Worm (Caenorhabditis elegans) whole organism, L2 larva: ENCODE measurements around the gene npr-17.
A peak's percentile ranks its signal among the peaks of the same experiment; 100 is the strongest.

Experiments used
- C34F6.9 ChIP-seq: fragments of 150-350 bp; optimal IDR thresholded peaks from 2 replicates; lab custom pipeline; 2014; ENCODE audit warnings: missing biosample characterization, missing genetic modification characterization
- R02D3.7 ChIP-seq: fragments of 150-350 bp; optimal IDR thresholded peaks from 2 replicates; lab custom pipeline; 2014; ENCODE audit warnings: missing biosample characterization, missing genetic modification characterization
- Y55F3AM.14 ChIP-seq: fragments of 200-800 bp; sonication (Bioruptor generic); optimal IDR thresholded peaks from 2 replicates; lab custom pipeline; 2018; ENCODE audit warnings: mild to moderate bottlenecking, missing genetic modification characterization, missing compliant biosample characterization
- ZK546.5 ChIP-seq: sonication (generic microtip); optimal IDR thresholded peaks from 2 replicates; lab custom pipeline; 2017; ENCODE audit warnings: missing biosample characterization, missing genetic modification characterization
- alr-1 ChIP-seq: fragments of 150-350 bp; optimal IDR thresholded peaks from 2 replicates; lab custom pipeline; 2014; ENCODE audit warnings: missing biosample characterization, missing genetic modification characterization
- aly-2 ChIP-seq: fragments of 150-350 bp; optimal IDR thresholded peaks from 2 replicates; lab custom pipeline; 2014; ENCODE audit warnings: missing biosample characterization, missing genetic modification characterization
- ama-1 ChIP-seq: fragments of 150-350 bp; optimal IDR thresholded peaks from 2 replicates; lab custom pipeline; 2018; ENCODE audit warnings: inconsistent platforms
- blmp-1 ChIP-seq: sonication (generic microtip); optimal IDR thresholded peaks from 2 replicates; lab custom pipeline; 2017; ENCODE audit warnings: missing genetic modification characterization, mild to moderate bottlenecking, missing compliant biosample characterization, antibody characterized with exemption, moderate library complexity; ENCODE audit not compliant: insufficient read depth
- ceh-16 ChIP-seq: fragments of 150-350 bp; optimal IDR thresholded peaks from 2 replicates; lab custom pipeline; 2014; ENCODE audit warnings: missing biosample characterization, missing genetic modification characterization
- ceh-82 ChIP-seq: fragments of 150-350 bp; optimal IDR thresholded peaks from 2 replicates; lab custom pipeline; 2014; ENCODE audit warnings: missing biosample characterization, missing genetic modification characterization
- crh-2 ChIP-seq: sonication (generic microtip); optimal IDR thresholded peaks from 2 replicates; lab custom pipeline; 2017; ENCODE audit warnings: missing biosample characterization, missing genetic modification characterization
- dmd-4 ChIP-seq: sonication (generic microtip); optimal IDR thresholded peaks from 2 replicates; lab custom pipeline; 2017; ENCODE audit warnings: missing biosample characterization, missing genetic modification characterization
- egl-27 ChIP-seq: sonication (generic microtip); optimal IDR thresholded peaks from 3 replicates; lab custom pipeline; 2017; ENCODE audit warnings: missing biosample characterization, missing genetic modification reagents, missing genetic modification characterization
- elt-1 ChIP-seq: fragments of 150-350 bp; optimal IDR thresholded peaks from 2 replicates; lab custom pipeline; 2014; ENCODE audit warnings: missing biosample characterization, missing genetic modification characterization
- elt-3 ChIP-seq: sonication (generic microtip); optimal IDR thresholded peaks from 2 replicates; lab custom pipeline; 2017; ENCODE audit warnings: missing biosample characterization, missing genetic modification characterization
- fos-1 ChIP-seq: fragments of 150-350 bp; optimal IDR thresholded peaks from 2 replicates; lab custom pipeline; 2014; ENCODE audit warnings: missing biosample characterization, missing genetic modification characterization
- gmeb-1 ChIP-seq: fragments of 150-350 bp; optimal IDR thresholded peaks from 2 replicates; lab custom pipeline; 2014; ENCODE audit warnings: missing biosample characterization, missing genetic modification characterization
- lin-11 ChIP-seq: fragments of 150-350 bp; sonication (generic microtip); optimal IDR thresholded peaks from 2 replicates; lab custom pipeline; 2014; ENCODE audit warnings: missing biosample characterization, missing genetic modification characterization, inconsistent platforms, mixed read lengths
- lin-13 ChIP-seq: fragments of 150-350 bp; optimal IDR thresholded peaks from 2 replicates; lab custom pipeline; 2014; ENCODE audit warnings: missing biosample characterization, missing genetic modification reagents, missing genetic modification characterization
- lin-39 ChIP-seq: fragments of 150-350 bp; optimal IDR thresholded peaks from 2 replicates; lab custom pipeline; 2014; ENCODE audit warnings: missing biosample characterization, missing genetic modification reagents, missing genetic modification characterization
- lsy-2 ChIP-seq, 2 experiments: fragments of 150-350 bp in 1 of 2; sonication (generic microtip) in 1 of 2; optimal IDR thresholded peaks; 2 replicates each; lab custom pipeline; 2014 to 2017; ENCODE audit warnings: missing biosample characterization in 2 of 2, missing genetic modification characterization in 2 of 2
- mab-5 ChIP-seq: fragments of 150-350 bp; optimal IDR thresholded peaks from 2 replicates; lab custom pipeline; 2014; ENCODE audit warnings: missing biosample characterization, missing genetic modification characterization
- mbf-1 ChIP-seq: sonication (generic microtip); optimal IDR thresholded peaks from 2 replicates; lab custom pipeline; 2017; ENCODE audit warnings: missing biosample characterization, missing genetic modification characterization
- mdl-1 ChIP-seq, 2 experiments: fragments of 150-350 bp in 1 of 2; sonication (generic microtip) in 1 of 2; optimal IDR thresholded peaks; 2 replicates each; lab custom pipeline; 2017; ENCODE audit warnings: missing biosample characterization in 2 of 2, missing genetic modification characterization in 2 of 2
- nhr-10 ChIP-seq: sonication (generic microtip); optimal IDR thresholded peaks from 2 replicates; lab custom pipeline; 2017; ENCODE audit warnings: missing biosample characterization, missing genetic modification characterization
- nhr-129 ChIP-seq: fragments of 150-350 bp; optimal IDR thresholded peaks from 2 replicates; lab custom pipeline; 2014; ENCODE audit warnings: missing biosample characterization, missing genetic modification characterization
- nhr-21 ChIP-seq: fragments of 150-350 bp; optimal IDR thresholded peaks from 2 replicates; lab custom pipeline; 2014; ENCODE audit warnings: missing biosample characterization, missing genetic modification characterization
- nhr-23 ChIP-seq: fragments of 150-350 bp; optimal IDR thresholded peaks from 2 replicates; lab custom pipeline; 2014; ENCODE audit warnings: missing biosample characterization, missing genetic modification reagents, missing genetic modification characterization
- nhr-237 ChIP-seq: fragments of 150-350 bp; optimal IDR thresholded peaks from 2 replicates; lab custom pipeline; 2014; ENCODE audit warnings: missing biosample characterization, missing genetic modification characterization
- nhr-25 ChIP-seq: fragments of 150-350 bp; sonication (generic microtip); optimal IDR thresholded peaks from 3 replicates; lab custom pipeline; 2014; ENCODE audit warnings: missing biosample characterization, missing genetic modification characterization
- nhr-6 ChIP-seq: fragments of 150-350 bp; optimal IDR thresholded peaks from 2 replicates; lab custom pipeline; 2014; ENCODE audit warnings: missing biosample characterization, missing genetic modification characterization
- nhr-77 ChIP-seq: fragments of 150-350 bp; optimal IDR thresholded peaks from 2 replicates; lab custom pipeline; 2014; ENCODE audit warnings: missing biosample characterization, missing genetic modification characterization
- peb-1 ChIP-seq: fragments of 150-350 bp; optimal IDR thresholded peaks from 2 replicates; lab custom pipeline; 2014; ENCODE audit warnings: missing biosample characterization, missing genetic modification characterization
- sem-4 ChIP-seq: fragments of 150-350 bp; optimal IDR thresholded peaks from 2 replicates; lab custom pipeline; 2014; ENCODE audit warnings: missing biosample characterization, missing genetic modification reagents, missing genetic modification characterization
- skn-1 ChIP-seq: sonication (generic microtip); optimal IDR thresholded peaks from 2 replicates; lab custom pipeline; 2017; ENCODE audit warnings: missing biosample characterization, missing genetic modification characterization
- sma-9 ChIP-seq, 2 experiments: fragments of 150-350 bp in 1 of 2; sonication (generic microtip) in 1 of 2; optimal IDR thresholded peaks; 2 replicates each; lab custom pipeline; 2014 to 2016; ENCODE audit warnings: missing genetic modification characterization in 2 of 2, mild to moderate bottlenecking in 1 of 2, missing biosample characterization in 1 of 2, missing compliant biosample characterization in 1 of 2, missing genetic modification reagents in 1 of 2, moderate library complexity in 1 of 2
- snpc-4 ChIP-seq: fragments of 150-350 bp; optimal IDR thresholded peaks from 2 replicates; lab custom pipeline; 2014; ENCODE audit warnings: missing biosample characterization, missing genetic modification characterization
- unc-39 ChIP-seq: fragments of 150-350 bp; optimal IDR thresholded peaks from 2 replicates; lab custom pipeline; 2014; ENCODE audit warnings: missing biosample characterization, missing genetic modification characterization
- unc-55 ChIP-seq: fragments of 150-350 bp; sonication (generic microtip); optimal IDR thresholded peaks from 3 replicates; lab custom pipeline; 2014; ENCODE audit warnings: missing biosample characterization, missing genetic modification reagents, missing genetic modification characterization
- unc-62 ChIP-seq: fragments of 150-350 bp; optimal IDR thresholded peaks from 2 replicates; lab custom pipeline; 2014; ENCODE audit warnings: missing biosample characterization, missing genetic modification reagents, missing genetic modification characterization
- zag-1 ChIP-seq: fragments of 150-350 bp; optimal IDR thresholded peaks from 2 replicates; lab custom pipeline; 2014; ENCODE audit warnings: missing biosample characterization, missing genetic modification characterization
- ztf-1 ChIP-seq: fragments of 200-800 bp; sonication (Bioruptor generic); conservative IDR thresholded peaks from 2 replicates; pipeline ENCODE4 v1.3.6; 2022; ENCODE audit warnings: missing genetic modification characterization, missing compliant biosample characterization
- ztf-11 ChIP-seq: sonication (generic microtip); optimal IDR thresholded peaks from 2 replicates; lab custom pipeline; 2017; ENCODE audit warnings: missing biosample characterization, missing genetic modification characterization
- ztf-4 ChIP-seq: fragments of 150-350 bp; optimal IDR thresholded peaks from 2 replicates; lab custom pipeline; 2014; ENCODE audit warnings: missing biosample characterization, missing genetic modification characterization

Gene npr-17

DNA sequence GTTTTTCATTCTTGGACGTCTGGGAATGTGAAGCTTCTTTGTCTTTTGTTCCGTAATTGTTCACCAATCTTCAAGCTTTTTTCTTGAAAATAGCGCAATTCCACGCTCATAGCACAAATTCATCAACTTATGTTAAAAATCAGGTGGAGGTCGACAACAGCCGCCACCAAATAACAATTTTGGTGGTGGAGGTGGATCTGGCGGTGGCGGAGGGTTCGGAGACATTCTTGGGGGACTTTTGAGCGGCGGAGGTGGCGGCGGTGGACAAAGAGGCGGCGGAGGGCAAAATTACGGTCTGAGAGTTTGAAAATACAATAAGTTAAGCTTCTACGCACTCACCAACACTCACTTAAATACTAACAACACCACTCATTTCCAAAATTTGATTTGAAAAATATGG, 14.3 kb downstream of the npr-17 start:
- TF ChIP-seq R02D3.7 (tag; lab: Kevin White, UChicago): no peak

DNA sequence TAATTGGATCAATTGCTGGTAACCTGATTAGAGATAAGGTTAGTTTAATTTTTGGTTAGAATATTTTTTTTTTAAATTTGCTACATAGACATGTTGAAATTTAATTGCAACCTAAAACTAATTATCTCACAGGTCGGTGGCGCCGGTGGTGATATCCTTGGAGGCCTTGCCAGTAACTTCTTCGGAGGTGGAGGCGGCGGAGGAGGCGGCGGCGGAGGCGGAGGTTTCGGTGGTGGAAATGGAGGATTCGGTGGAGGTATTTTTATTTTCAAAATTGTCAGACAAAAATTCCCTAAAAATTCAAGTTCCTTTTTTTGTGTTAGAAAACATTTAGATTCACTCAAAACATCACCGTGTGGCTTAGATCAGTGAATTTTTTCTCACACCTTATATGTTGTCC, 15.0 kb downstream of the npr-17 start:
- TF ChIP-seq R02D3.7 (tag; lab: Kevin White, UChicago) (no peak), blmp-1 (tag; lab: Kevin White, UChicago) (no peak), ama-1 (lab: Kevin White, UChicago) (no peak), peb-1 (tag; lab: Kevin White, UChicago) (no peak), lin-13 (GFP tag; lab: Kevin White, UChicago) (no peak), Y55F3AM.14 (GFP tag; lab: Kevin White, UChicago) (no peak)

DNA sequence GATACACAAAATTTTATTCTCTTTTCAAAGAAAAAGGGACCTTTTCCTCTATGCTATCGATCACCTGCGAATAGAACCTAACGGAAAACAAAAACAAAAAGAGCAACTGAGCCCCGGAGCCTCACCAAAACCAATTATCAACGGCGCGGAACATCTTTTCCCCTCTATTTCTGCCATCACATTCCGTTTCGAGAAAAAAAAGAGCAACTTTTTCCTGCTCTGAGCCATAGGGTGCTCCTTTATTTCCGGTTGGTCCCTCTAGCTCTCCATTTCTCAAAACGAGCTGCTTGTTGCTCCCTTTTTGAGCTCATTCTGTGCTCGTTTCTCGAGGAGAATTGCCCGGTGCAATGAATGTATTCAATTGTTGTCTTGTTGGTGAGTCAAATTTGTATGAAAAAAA, 16.6 kb downstream of the npr-17 start, which contains the start of gene clp-1:
TSS of gene clp-1 (plus strand) at position 301 of the 400 bp plus-strand sequence.
- TF ChIP-seq unc-62 (no peak), ZK546.5 (tag; lab: Kevin White, UChicago) (no peak), ceh-16 (tag; lab: Kevin White, UChicago) (no peak), elt-3 (tag; lab: Kevin White, UChicago) (no peak), lin-11 (tag; lab: Kevin White, UChicago) (no peak), lsy-2 (tag; optimal IDR thresholded peaks at IDR 0.05; lab: Kevin White, UChicago) (no peak), mdl-1 (tag; optimal IDR thresholded peaks at IDR 0.05; lab: Kevin White, UChicago) (no peak), mab-5 (no peak), gmeb-1 (tag; lab: Kevin White, UChicago) (no peak), nhr-129 (no peak), zag-1 (tag; lab: Kevin White, UChicago) (no peak), sma-9 (GFP tag; optimal IDR thresholded peaks at IDR 0.05; lab: Kevin White, UChicago) (no peak), sma-9 (tag; optimal IDR thresholded peaks at IDR 0.05; lab: Kevin White, UChicago) (no peak), nhr-77 (tag; lab: Kevin White, UChicago) (no peak), crh-2 (tag; lab: Kevin White, UChicago) (no peak), ceh-82 (tag; lab: Kevin White, UChicago) (no peak), nhr-6 (no peak), blmp-1 (tag; lab: Kevin White, UChicago) (no peak)

DNA sequence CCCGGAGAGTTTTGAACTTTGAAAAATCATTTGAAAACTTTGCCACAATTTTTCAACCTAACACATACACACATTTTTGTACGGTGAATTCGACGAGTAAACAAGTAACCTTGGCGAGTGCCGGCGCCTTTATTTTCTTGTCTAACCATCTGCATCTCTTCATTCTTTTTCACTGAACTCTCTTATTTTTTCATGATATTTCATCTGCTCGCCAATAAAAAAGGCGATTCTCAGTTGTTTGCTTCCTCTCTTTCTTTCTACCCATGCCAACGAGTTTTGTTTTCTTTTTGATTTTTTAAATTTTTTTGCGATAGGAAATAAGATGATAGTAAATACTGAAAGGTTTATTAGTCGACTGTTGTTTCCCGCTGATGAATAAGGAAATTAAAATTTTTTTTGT, 17.5 kb downstream of the npr-17 start:
- TF ChIP-seq unc-39 (tag; lab: Kevin White, UChicago) (no peak), peb-1 (tag; lab: Kevin White, UChicago) (no peak), mab-5 (peak; percentile 14), nhr-77 (tag; lab: Kevin White, UChicago) (no peak), fos-1 (tag; lab: Kevin White, UChicago) (peak; percentile 20), aly-2 (tag; lab: Kevin White, UChicago) (no peak), Y55F3AM.14 (GFP tag; lab: Kevin White, UChicago) (no peak), sem-4 (tag; lab: Kevin White, UChicago) (no peak), elt-1 (tag; lab: Kevin White, UChicago) (no peak), elt-3 (tag; lab: Kevin White, UChicago) (no peak), nhr-129 (peak; percentile 54), skn-1 (tag; lab: Kevin White, UChicago) (no peak), nhr-6 (no peak), lin-39 (no peak), sma-9 (GFP tag; optimal IDR thresholded peaks at IDR 0.05; lab: Kevin White, UChicago) (peak; percentile 42), sma-9 (tag; optimal IDR thresholded peaks at IDR 0.05; lab: Kevin White, UChicago) (no peak), mdl-1 (tag; optimal IDR thresholded peaks at IDR 0.05; lab: Kevin White, UChicago) (peak in 1 of 2 experiments; percentile 2), egl-27 (tag; lab: Kevin White, UChicago) (no peak), blmp-1 (tag; lab: Kevin White, UChicago) (peak; percentile 9), crh-2 (tag; lab: Kevin White, UChicago) (peak; percentile 73), dmd-4 (tag; lab: Kevin White, UChicago) (no peak), ztf-11 (tag; lab: Kevin White, UChicago) (no peak), ZK546.5 (tag; lab: Kevin White, UChicago) (no peak), nhr-25 (tag; lab: Kevin White, UChicago) (peak; percentile 66), unc-62 (no peak), nhr-237 (tag; lab: Kevin White, UChicago) (no peak), nhr-21 (no peak), lin-11 (tag; lab: Kevin White, UChicago) (no peak), C34F6.9 (peak; percentile 65), ztf-4 (tag; lab: Kevin White, UChicago) (peak; percentile 30), lin-13 (GFP tag; lab: Kevin White, UChicago) (peak; percentile 33), ztf-1 (GFP tag; lab: Robert Waterston, UW) (no peak), mbf-1 (no peak), ceh-16 (tag; lab: Kevin White, UChicago) (no peak), nhr-10 (tag; lab: Kevin White, UChicago) (no peak), ceh-82 (tag; lab: Kevin White, UChicago) (no peak), alr-1 (tag; lab: Kevin White, UChicago) (no peak), lsy-2 (tag; optimal IDR thresholded peaks at IDR 0.05; lab: Kevin White, UChicago) (peak in 1 of 2 experiments; percentile 64), unc-55 (GFP tag; lab: Kevin White, UChicago) (peak; percentile 43), nhr-23 (tag; lab: Kevin White, UChicago) (no peak), snpc-4 (tag; lab: Kevin White, UChicago) (no peak), zag-1 (tag; lab: Kevin White, UChicago) (no peak)
